Worm (Caenorhabditis elegans) whole organism, young adult: Measurements from ENCODE around the gene F18A1.7.

ENCODE experiments used
- F49E8.2 ChIP-seq: sonication (generic microtip); optimal IDR thresholded peaks from 3 replicates; lab custom pipeline; 2017; ENCODE audit warnings: missing genetic modification characterization, mild to moderate bottlenecking, missing compliant biosample characterization, antibody characterized with exemption, moderate library complexity; ENCODE audit not compliant: insufficient read depth
- ama-1 ChIP-seq, 3 experiments: fragments of 150-350 bp in 1 of 3; sonication (generic microtip) in 2 of 3; optimal IDR thresholded peaks; 2 replicates each; lab custom pipeline; 2014 to 2018; ENCODE audit warnings: missing biosample characterization in 2 of 3, missing genetic modification characterization in 2 of 3, missing genetic modification reagents in 2 of 3
- hsf-1 ChIP-seq: fragments of 200-800 bp; sonication (Bioruptor generic); IDR thresholded peaks from 2 replicates; pipeline ENCODE4 v1.3.6; 2022; ENCODE audit warnings: missing genetic modification reagents, missing genetic modification characterization, missing compliant biosample characterization
- lag-1 ChIP-seq: fragments of 200-800 bp; sonication (Bioruptor generic); IDR thresholded peaks from 2 replicates; pipeline ENCODE4 v1.3.6; 2022; ENCODE audit warnings: missing genetic modification reagents, missing genetic modification characterization, missing compliant biosample characterization
- nfya-1 ChIP-seq: sonication (generic microtip); optimal IDR thresholded peaks from 2 replicates; lab custom pipeline; 2017; ENCODE audit warnings: antibody characterized with exemption, missing compliant biosample characterization, missing genetic modification characterization, borderline replicate concordance; ENCODE audit not compliant: insufficient read depth
- pha-4 ChIP-seq: fragments of 150-350 bp; sonication (generic microtip); optimal IDR thresholded peaks from 2 replicates; lab custom pipeline; 2014; ENCODE audit warnings: missing biosample characterization, missing genetic modification reagents, missing genetic modification characterization
- sea-2 ChIP-seq: fragments of 200-800 bp; sonication (Bioruptor generic); IDR thresholded peaks from 2 replicates; pipeline ENCODE4 v1.3.6; 2022; ENCODE audit warnings: missing genetic modification characterization, missing compliant biosample characterization
- snpc-1.1 ChIP-seq: sonication (generic microtip); optimal IDR thresholded peaks from 2 replicates; lab custom pipeline; 2017; ENCODE audit warnings: missing genetic modification characterization, mild to moderate bottlenecking, missing compliant biosample characterization, antibody characterized with exemption, moderate library complexity, missing genotype, missing genetic modification reagents; ENCODE audit not compliant: insufficient read depth
- snpc-4 ChIP-seq, 5 experiments: fragments of 150-350 bp in 1 of 5; sonication (generic microtip) in 4 of 5; optimal IDR thresholded peaks; 2 replicates each; lab custom pipeline; 2014 to 2018; ENCODE audit warnings: missing genetic modification characterization in 5 of 5, missing biosample characterization in 3 of 5, antibody characterized with exemption in 2 of 5, mild to moderate bottlenecking in 2 of 5, missing compliant biosample characterization in 2 of 5, missing genotype in 2 of 5, moderate library complexity in 2 of 5, missing genetic modification reagents in 1 of 5

DNA sequence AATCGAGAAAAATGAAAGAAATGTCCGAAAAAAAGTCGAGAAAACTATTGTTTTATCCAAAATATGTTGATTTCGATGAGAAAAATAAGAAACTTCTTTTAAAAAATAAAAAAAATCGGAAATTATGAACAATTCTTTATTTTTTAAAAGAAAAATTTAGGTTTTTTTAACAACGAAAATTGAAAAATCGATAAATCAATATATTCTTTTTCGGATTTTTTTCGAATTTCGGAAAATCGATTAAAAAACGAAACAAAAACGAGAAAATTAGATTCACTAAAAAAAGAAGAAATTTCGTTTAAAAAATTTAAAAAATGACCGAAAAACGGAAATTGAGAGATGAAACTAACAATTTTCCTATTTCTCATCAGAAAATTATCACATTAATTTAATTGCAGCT lies 6.5 kb upstream of the F18A1.7 start:
- TF ChIP-seq F49E8.2 (tag; lab: Kevin White, UChicago) (no peak), lag-1 (GFP tag; lab: Robert Waterston, UW) (no peak), ama-1 (optimal IDR thresholded peaks at IDR 0.05; lab: Kevin White, UChicago) (no peak), ama-1 (GFP tag; optimal IDR thresholded peaks at IDR 0.05; lab: Kevin White, UChicago) (no peak), snpc-4 (GFP tag; optimal IDR thresholded peaks at IDR 0.05; lab: Kevin White, UChicago) (no peak), snpc-4 (tag; optimal IDR thresholded peaks at IDR 0.05; lab: Kevin White, UChicago) (no peak), sea-2 (no peak), nfya-1 (tag; lab: Kevin White, UChicago) (no peak), hsf-1 (GFP tag; lab: Robert Waterston, UW) (no peak), pha-4 (no peak), snpc-1.1 (no peak)
